Worm (Caenorhabditis elegans): ENCODE results near the gene E02C12.6.

ce11 chrV:9329245-9329979 is 41.5 kb downstream of the E02C12.6 start:
- TF ChIP-seq him-1 (tag; optimal IDR thresholded peaks at IDR 0.05) (no peak), W03F9.2 (tag; optimal IDR thresholded peaks at IDR 0.05) (no peak), dao-5 (tag; optimal IDR thresholded peaks at IDR 0.05) (no peak)
